Fruit fly (Drosophila melanogaster) whole organism, wandering third instar larva: ENCODE results near the gene CG9107.

Experiments used
- Abd-B ChIP-seq: fragments of >200 bp; optimal IDR thresholded peaks from 2 replicates; lab custom pipeline; 2017; ENCODE audit warnings: missing biosample characterization, missing genetic modification characterization
- CG32264 ChIP-seq: fragments of 200-800 bp; sonication (Bioruptor generic); optimal IDR thresholded peaks from 2 replicates; lab custom pipeline; 2016; ENCODE audit warnings: missing biosample characterization, missing genetic modification characterization
- CG9705 ChIP-seq: fragments of 200-800 bp; sonication (Bioruptor generic); optimal IDR thresholded peaks from 2 replicates; lab custom pipeline; 2018; ENCODE audit warnings: missing biosample characterization, mild to moderate bottlenecking, missing genetic modification characterization
- CrebA ChIP-seq: fragments of 200-800 bp; sonication (Bioruptor generic); optimal IDR thresholded peaks from 2 replicates; lab custom pipeline; 2016; ENCODE audit warnings: missing biosample characterization, mild to moderate bottlenecking, missing genetic modification characterization, borderline replicate concordance
- Dfd ChIP-seq: fragments of >200 bp; optimal IDR thresholded peaks from 2 replicates; lab custom pipeline; 2017; ENCODE audit warnings: missing biosample characterization, missing genetic modification characterization
- Dif ChIP-seq: fragments of 200-275, 200-300 bp; sonication (Bioruptor generic); optimal IDR thresholded peaks from 2 replicates; lab custom pipeline; 2018; ENCODE audit warnings: missing biosample characterization, missing genetic modification characterization; ENCODE audit not compliant: partially characterized antibody
- GATAd ChIP-seq: sonication (Bioruptor generic); optimal IDR thresholded peaks from 2 replicates; lab custom pipeline; 2016; ENCODE audit warnings: missing biosample characterization, missing genetic modification characterization
- HLH106 ChIP-seq: fragments of 200-800 bp; optimal IDR thresholded peaks from 3 replicates; lab custom pipeline; 2019; ENCODE audit warnings: missing biosample characterization, mild to moderate bottlenecking, missing genetic modification characterization, moderate library complexity
- Hnf4 ChIP-seq: fragments of 200-800 bp; sonication (Bioruptor generic); optimal IDR thresholded peaks from 2 replicates; lab custom pipeline; 2016; ENCODE audit warnings: missing biosample characterization, mild to moderate bottlenecking, missing genetic modification characterization
- Hr78 ChIP-seq: fragments of >200 bp; optimal IDR thresholded peaks from 2 replicates; lab custom pipeline; 2017; ENCODE audit warnings: missing biosample characterization, missing genetic modification characterization
- Hr83 ChIP-seq: fragments of 200-300 bp; sonication (Bioruptor generic); optimal IDR thresholded peaks from 2 replicates; lab custom pipeline; 2016; ENCODE audit warnings: missing biosample characterization, mild to moderate bottlenecking, missing genetic modification characterization, moderate library complexity; ENCODE audit not compliant: poor library complexity, severe bottlenecking
- Jra ChIP-seq: sonication (Bioruptor generic); optimal IDR thresholded peaks from 2 replicates; lab custom pipeline; 2016; ENCODE audit warnings: missing biosample characterization, missing genetic modification characterization
- Mio ChIP-seq: sonication (Bioruptor generic); optimal IDR thresholded peaks from 2 replicates; lab custom pipeline; 2016; ENCODE audit warnings: missing biosample characterization, missing genetic modification characterization
- Myc ChIP-seq: fragments of >200 bp; optimal IDR thresholded peaks from 2 replicates; lab custom pipeline; 2017
- N ChIP-seq: fragments of >200 bp; optimal IDR thresholded peaks from 2 replicates; lab custom pipeline; 2018; ENCODE audit warnings: missing biosample characterization, missing external identifiers, missing genetic modification characterization
- OdsH ChIP-seq: fragments of 200-800 bp; sonication (Bioruptor generic); optimal IDR thresholded peaks from 2 replicates; lab custom pipeline; 2016; ENCODE audit warnings: missing biosample characterization, mild to moderate bottlenecking, missing genetic modification characterization
- Rel ChIP-seq, 2 experiments: fragments of 200-800 bp; sonication (Bioruptor generic) in 1 of 2; optimal IDR thresholded peaks; 2 replicates in 1 of 2; 3 replicates in 1 of 2; lab custom pipeline; 2016 to 2019; ENCODE audit warnings: mild to moderate bottlenecking in 2 of 2, missing biosample characterization in 2 of 2, missing genetic modification characterization in 2 of 2, moderate library complexity in 1 of 2
- Sp1 ChIP-seq: fragments of 200-800 bp; sonication (Bioruptor generic); optimal IDR thresholded peaks from 3 replicates; lab custom pipeline; 2019; ENCODE audit warnings: missing biosample characterization, mild to moderate bottlenecking, missing genetic modification characterization, moderate library complexity
- Vsx2 ChIP-seq: fragments of 200-300, 225-300 bp; sonication (Bioruptor generic); optimal IDR thresholded peaks from 2 replicates; lab custom pipeline; 2018; ENCODE audit warnings: missing biosample characterization, missing genetic modification characterization; ENCODE audit not compliant: partially characterized antibody
- br ChIP-seq: fragments of 200-800 bp; sonication (Bioruptor generic); optimal IDR thresholded peaks from 2 replicates; lab custom pipeline; 2016; ENCODE audit warnings: missing biosample characterization, missing genetic modification characterization
- brk ChIP-seq: fragments of 200-800 bp; sonication (Bioruptor generic); optimal IDR thresholded peaks from 2 replicates; lab custom pipeline; 2016; ENCODE audit warnings: missing biosample characterization, mild to moderate bottlenecking, missing genetic modification characterization
- dl ChIP-seq, 2 experiments: fragments of 175-275, 200-275 bp in 1 of 2; fragments of 200-275 bp in 1 of 2; sonication (Bioruptor generic); optimal IDR thresholded peaks; lab custom pipeline; 2018; ENCODE audit warnings: mild to moderate bottlenecking in 2 of 2, missing biosample characterization in 2 of 2, missing genetic modification characterization in 2 of 2, moderate library complexity in 2 of 2; ENCODE audit not compliant: partially characterized antibody in 2 of 2, insufficient read depth in 1 of 2
- dmrt93B ChIP-seq: fragments of 200-800 bp; sonication (Bioruptor generic); optimal IDR thresholded peaks from 2 replicates; lab custom pipeline; 2018; ENCODE audit warnings: missing biosample characterization, mild to moderate bottlenecking, missing genetic modification characterization
- dsf ChIP-seq: sonication (Bioruptor generic); optimal IDR thresholded peaks from 2 replicates; lab custom pipeline; 2016; ENCODE audit warnings: missing biosample characterization, missing genetic modification characterization, borderline replicate concordance
- ey ChIP-seq: fragments of 200-800 bp; sonication (Bioruptor generic); optimal IDR thresholded peaks from 2 replicates; lab custom pipeline; 2016; ENCODE audit warnings: missing biosample characterization, missing genetic modification characterization
- foxo ChIP-seq, 2 experiments: fragments of 200-800 bp; sonication (Bioruptor generic); optimal IDR thresholded peaks; 2 replicates in 1 of 2; 3 replicates in 1 of 2; lab custom pipeline; 2016 to 2017; ENCODE audit warnings: missing biosample characterization in 2 of 2, missing genetic modification characterization in 2 of 2
- fru ChIP-seq: fragments of 200-800 bp; sonication (Bioruptor generic); optimal IDR thresholded peaks from 3 replicates; lab custom pipeline; 2016; ENCODE audit warnings: missing biosample characterization, mild to moderate bottlenecking, missing genetic modification characterization
- h ChIP-seq: fragments of 200-800 bp; sonication (Bioruptor generic); optimal IDR thresholded peaks from 3 replicates; lab custom pipeline; 2016; ENCODE audit warnings: missing biosample characterization, mild to moderate bottlenecking, missing genetic modification characterization
- jim ChIP-seq: fragments of 175-275, 200-325 bp; sonication (Bioruptor generic); optimal IDR thresholded peaks from 2 replicates; lab custom pipeline; 2016; ENCODE audit warnings: missing biosample characterization, mild to moderate bottlenecking, missing genetic modification characterization
- lola ChIP-seq: fragments of >200 bp; optimal IDR thresholded peaks from 2 replicates; lab custom pipeline; 2017; ENCODE audit warnings: missing biosample characterization, missing genetic modification characterization
- pan ChIP-seq: fragments of >200 bp; optimal IDR thresholded peaks from 2 replicates; lab custom pipeline; 2017
- psq ChIP-seq: fragments of 200-800 bp; sonication (Bioruptor generic); optimal IDR thresholded peaks from 3 replicates; lab custom pipeline; 2017; ENCODE audit warnings: missing biosample characterization, mild to moderate bottlenecking, missing genetic modification characterization, moderate library complexity
- rgr ChIP-seq: fragments of 200-800 bp; sonication (Bioruptor generic); optimal IDR thresholded peaks from 3 replicates; lab custom pipeline; 2016; ENCODE audit warnings: missing biosample characterization, mild to moderate bottlenecking, missing genetic modification characterization
- sage ChIP-seq: fragments of 200-800 bp; sonication (Bioruptor generic); optimal IDR thresholded peaks from 2 replicates; lab custom pipeline; 2016; ENCODE audit warnings: missing biosample characterization, mild to moderate bottlenecking, missing genetic modification characterization
- sv ChIP-seq: fragments of 200-800 bp; sonication (Bioruptor generic); optimal IDR thresholded peaks from 3 replicates; lab custom pipeline; 2016; ENCODE audit warnings: missing biosample characterization, missing genetic modification characterization
- tai ChIP-seq: sonication (Bioruptor generic); optimal IDR thresholded peaks from 2 replicates; lab custom pipeline; 2016; ENCODE audit warnings: missing biosample characterization, missing genetic modification characterization
- usp ChIP-seq: fragments of >200 bp; optimal IDR thresholded peaks from 2 replicates; lab custom pipeline; 2017; ENCODE audit warnings: missing biosample characterization, missing genetic modification characterization
- woc ChIP-seq: sonication (Bioruptor generic); optimal IDR thresholded peaks from 2 replicates; lab custom pipeline; 2016; ENCODE audit warnings: missing biosample characterization, mild to moderate bottlenecking, missing genetic modification characterization

The CG9107 gene

dm6 chr2L:5981433-5982333 is 42.7 kb downstream of the CG9107 start, which contains the start of gene eIF4A:
Gene eIF4A (plus strand): TSS chr2L:5981764.
- no peak for TF ChIP-seq usp (GFP tag; lab: Kevin White, UChicago)
- no peak for TF ChIP-seq OdsH (GFP tag; lab: Kevin White, UChicago)
- peak; percentile 21 for TF ChIP-seq tai (GFP tag; lab: Kevin White, UChicago)
- TF ChIP-seq dmrt93B (GFP tag; lab: Kevin White, UChicago) = peak; percentile 50
- TF ChIP-seq CrebA = no peak
- no peak for TF ChIP-seq fru (GFP tag; lab: Kevin White, UChicago)
- TF ChIP-seq Abd-B (GFP tag; lab: Kevin White, UChicago) = no peak
- TF ChIP-seq woc (GFP tag; lab: Kevin White, UChicago) = no peak
- TF ChIP-seq N (GFP tag; lab: Kevin White, UChicago) = no peak
- TF ChIP-seq Hnf4 = no peak
- no peak for TF ChIP-seq Jra
- TF ChIP-seq brk (GFP tag; lab: Kevin White, UChicago) = no peak
- no peak for TF ChIP-seq Vsx2 (GFP tag; lab: Kevin White, UChicago)
- no peak for TF ChIP-seq Sp1 (GFP tag; lab: Kevin White, UChicago)
- no peak for TF ChIP-seq pan (lab: Kevin White, UChicago)
- no peak for TF ChIP-seq GATAd (GFP tag; lab: Kevin White, UChicago)
- no peak for TF ChIP-seq ey (GFP tag; lab: Kevin White, UChicago)
- no peak for TF ChIP-seq br (GFP tag; lab: Kevin White, UChicago)
- no peak for TF ChIP-seq sage
- no peak for TF ChIP-seq psq
- peak; percentile 91 for TF ChIP-seq Dif (GFP tag; lab: Kevin White, UChicago)
- TF ChIP-seq Hr83 (GFP tag; lab: Kevin White, UChicago) = no peak
- peak; percentile 5 for TF ChIP-seq CG9705 (GFP tag; lab: Kevin White, UChicago)
- no peak for TF ChIP-seq foxo (GFP tag; optimal IDR thresholded peaks at IDR 0.05; lab: Kevin White, UChicago)
- no peak for TF ChIP-seq Myc (lab: Kevin White, UChicago)
- no peak for TF ChIP-seq dsf (GFP tag; lab: Kevin White, UChicago)
- TF ChIP-seq sv (GFP tag; lab: Kevin White, UChicago) = no peak
- peak; percentile 70 to 84 for TF ChIP-seq dl (GFP tag; optimal IDR thresholded peaks at IDR 0.05; lab: Kevin White, UChicago; ENCODE audit: insufficient read depth in 1 of 2, partially characterized antibody in 2 of 2)
- no peak for TF ChIP-seq Rel (GFP tag; optimal IDR thresholded peaks at IDR 0.05; lab: Kevin White, UChicago)
- TF ChIP-seq Rel (tag; optimal IDR thresholded peaks at IDR 0.05; lab: Kevin White, UChicago) = peak; percentile 100
- no peak for TF ChIP-seq lola (GFP tag; lab: Kevin White, UChicago)
- no peak for TF ChIP-seq jim (GFP tag; lab: Kevin White, UChicago)
- no peak for TF ChIP-seq h (GFP tag; lab: Kevin White, UChicago)
- no peak for TF ChIP-seq Mio (GFP tag; lab: Kevin White, UChicago)
- TF ChIP-seq Dfd (GFP tag; lab: Kevin White, UChicago) = no peak
- no peak for TF ChIP-seq Hr78 (GFP tag; lab: Kevin White, UChicago)
- TF ChIP-seq HLH106 (tag; lab: Kevin White, UChicago) = peak; percentile 14
- TF ChIP-seq rgr (GFP tag; lab: Kevin White, UChicago) = peak; percentile 0
- no peak for TF ChIP-seq CG32264 (GFP tag; lab: Kevin White, UChicago)

dm6 chr2L:5980862-5981432 is 43.4 kb downstream of the CG9107 start, which contains the start of gene chic:
Gene chic (minus strand): TSS chr2L:5981018.
- TF ChIP-seq lola (GFP tag; lab: Kevin White, UChicago) (no peak), Dfd (GFP tag; lab: Kevin White, UChicago) (no peak), Vsx2 (GFP tag; lab: Kevin White, UChicago) (no peak), HLH106 (tag; lab: Kevin White, UChicago) (peak; percentile 36), Sp1 (GFP tag; lab: Kevin White, UChicago) (peak; percentile 37), GATAd (GFP tag; lab: Kevin White, UChicago) (no peak), dmrt93B (GFP tag; lab: Kevin White, UChicago) (no peak), rgr (GFP tag; lab: Kevin White, UChicago) (peak; percentile 29), Hr78 (GFP tag; lab: Kevin White, UChicago) (no peak), h (GFP tag; lab: Kevin White, UChicago) (peak; percentile 39), ey (GFP tag; lab: Kevin White, UChicago) (peak; percentile 45), CG32264 (GFP tag; lab: Kevin White, UChicago) (no peak), foxo (GFP tag; optimal IDR thresholded peaks at IDR 0.05; lab: Kevin White, UChicago) (peak in 1 of 2 experiments; percentile 53), Rel (GFP tag; optimal IDR thresholded peaks at IDR 0.05; lab: Kevin White, UChicago) (no peak), Rel (tag; optimal IDR thresholded peaks at IDR 0.05; lab: Kevin White, UChicago) (peak; percentile 89), woc (GFP tag; lab: Kevin White, UChicago) (peak; percentile 56), fru (GFP tag; lab: Kevin White, UChicago) (peak; percentile 19), tai (GFP tag; lab: Kevin White, UChicago) (peak; percentile 45), Hr83 (GFP tag; lab: Kevin White, UChicago) (peak; percentile 65), Hnf4 (peak; percentile 43)
- TF ChIP-seq, all 38 proteins: peak for 12
